Worm (Caenorhabditis elegans) whole organism, mixed stage, embryonic: Measurements from ENCODE around the gene rpl-3.
"Not testable (repeated sequence)": the region's sequence is repeated elsewhere in the genome, so short reads cannot be mapped to it uniquely, and the experiment has no call there.

ENCODE experiments used
- blmp-1 ChIP-seq: fragments of 150-350 bp; optimal IDR thresholded peaks from 2 replicates; lab custom pipeline; 2014; ENCODE audit warnings: missing biosample characterization, missing genetic modification characterization
- ceh-39 ChIP-seq: fragments of 150-350 bp; optimal IDR thresholded peaks from 2 replicates; lab custom pipeline; 2014; ENCODE audit warnings: missing biosample characterization, missing genetic modification characterization
- ceh-43 ChIP-seq: fragments of 200-800 bp; sonication (Bioruptor generic); optimal IDR thresholded peaks from 2 replicates; lab custom pipeline; 2018; ENCODE audit warnings: mild to moderate bottlenecking, missing genetic modification characterization, moderate library complexity, missing compliant biosample characterization
- ces-1 ChIP-seq: fragments of 150-350 bp; optimal IDR thresholded peaks from 2 replicates; lab custom pipeline; 2014; ENCODE audit warnings: missing biosample characterization, missing genetic modification reagents, missing genetic modification characterization
- cnd-1 ChIP-seq: fragments of 200-800 bp; sonication (Bioruptor generic); optimal IDR thresholded peaks from 2 replicates; lab custom pipeline; 2018; ENCODE audit warnings: mild to moderate bottlenecking, missing genetic modification characterization, missing compliant biosample characterization
- drap-1 ChIP-seq: fragments of 200-800 bp; sonication (Bioruptor generic); optimal IDR thresholded peaks from 3 replicates; lab custom pipeline; 2018; ENCODE audit warnings: mild to moderate bottlenecking, missing genetic modification characterization, missing compliant biosample characterization
- elt-1 ChIP-seq: sonication (generic microtip); optimal IDR thresholded peaks from 2 replicates; lab custom pipeline; 2017; ENCODE audit warnings: missing genetic modification characterization, mild to moderate bottlenecking, missing compliant biosample characterization, antibody characterized with exemption, moderate library complexity, borderline replicate concordance; ENCODE audit not compliant: insufficient read depth
- elt-3 ChIP-seq: fragments of 150-350 bp; optimal IDR thresholded peaks from 2 replicates; lab custom pipeline; 2014; ENCODE audit warnings: missing biosample characterization, missing genetic modification characterization
- flh-1 ChIP-seq: fragments of 200-800 bp; sonication (Bioruptor generic); optimal IDR thresholded peaks from 2 replicates; lab custom pipeline; 2018; ENCODE audit warnings: mild to moderate bottlenecking, missing genetic modification characterization, moderate library complexity, missing compliant biosample characterization
- ham-2 ChIP-seq: fragments of 200-800 bp; sonication (Bioruptor generic); optimal IDR thresholded peaks from 2 replicates; lab custom pipeline; 2018; ENCODE audit warnings: mild to moderate bottlenecking, missing genetic modification characterization, missing compliant biosample characterization
- lin-13 ChIP-seq: fragments of 150-350 bp; optimal IDR thresholded peaks from 2 replicates; lab custom pipeline; 2014; ENCODE audit warnings: missing biosample characterization, missing genetic modification characterization
- lin-32 ChIP-seq: fragments of 200-800 bp; sonication (Bioruptor generic); optimal IDR thresholded peaks from 2 replicates; lab custom pipeline; 2018; ENCODE audit warnings: mild to moderate bottlenecking, missing genetic modification characterization, missing compliant biosample characterization
- lsy-2 ChIP-seq: fragments of 150-350 bp; optimal IDR thresholded peaks from 2 replicates; lab custom pipeline; 2014; ENCODE audit warnings: missing biosample characterization, missing genetic modification characterization
- mab-5 ChIP-seq: fragments of 150-350 bp; optimal IDR thresholded peaks from 2 replicates; lab custom pipeline; 2014; ENCODE audit warnings: missing biosample characterization, missing genetic modification characterization
- mep-1 ChIP-seq: fragments of 150-350 bp; optimal IDR thresholded peaks from 2 replicates; lab custom pipeline; 2017; ENCODE audit warnings: missing biosample characterization, missing genetic modification reagents, missing genetic modification characterization, inconsistent platforms
- mls-2 ChIP-seq: sonication (generic microtip); optimal IDR thresholded peaks from 2 replicates; lab custom pipeline; 2016; ENCODE audit warnings: mild to moderate bottlenecking, missing genetic modification characterization, moderate library complexity, missing compliant biosample characterization
- nhr-12 ChIP-seq: fragments of 150-350 bp; optimal IDR thresholded peaks from 2 replicates; lab custom pipeline; 2014; ENCODE audit warnings: missing biosample characterization, missing genetic modification characterization
- nhr-237 ChIP-seq: fragments of 150-350 bp; optimal IDR thresholded peaks from 2 replicates; lab custom pipeline; 2014; ENCODE audit warnings: missing biosample characterization, missing genetic modification characterization
- nhr-28 ChIP-seq: fragments of 150-350 bp; optimal IDR thresholded peaks from 2 replicates; lab custom pipeline; 2014; ENCODE audit warnings: missing biosample characterization, missing genetic modification characterization
- nhr-76 ChIP-seq: sonication (generic microtip); optimal IDR thresholded peaks from 2 replicates; lab custom pipeline; 2017; ENCODE audit warnings: missing biosample characterization, missing genetic modification characterization
- pha-4 ChIP-seq: fragments of 150-350 bp; optimal IDR thresholded peaks from 2 replicates; lab custom pipeline; 2018; ENCODE audit warnings: missing biosample characterization, missing genetic modification reagents, missing genetic modification characterization
- sem-2 ChIP-seq: fragments of 200-800 bp; sonication (Bioruptor generic); optimal IDR thresholded peaks from 2 replicates; lab custom pipeline; 2018; ENCODE audit warnings: mild to moderate bottlenecking, missing genetic modification characterization, missing compliant biosample characterization
- snpc-4 ChIP-seq: fragments of 150-350 bp; optimal IDR thresholded peaks from 2 replicates; lab custom pipeline; 2014; ENCODE audit warnings: missing biosample characterization, missing genetic modification characterization
- sptf-1 ChIP-seq: sonication (generic microtip); optimal IDR thresholded peaks from 2 replicates; lab custom pipeline; 2017; ENCODE audit warnings: mild to moderate bottlenecking, missing genetic modification characterization, moderate library complexity, missing compliant biosample characterization
- unc-120 ChIP-seq: sonication (generic microtip); optimal IDR thresholded peaks from 2 replicates; lab custom pipeline; 2017; ENCODE audit warnings: missing genetic modification characterization, missing compliant biosample characterization; ENCODE audit not compliant: poor library complexity, severe bottlenecking
- unc-39 ChIP-seq: fragments of 150-350 bp; optimal IDR thresholded peaks from 2 replicates; lab custom pipeline; 2014; ENCODE audit warnings: missing biosample characterization, missing genetic modification characterization
- unc-62 ChIP-seq: fragments of 150-350 bp; optimal IDR thresholded peaks from 2 replicates; lab custom pipeline; 2014; ENCODE audit warnings: missing biosample characterization, missing genetic modification reagents, missing genetic modification characterization

rpl-3 gene

ce11 chrIII:3834800-3835271 lies 32.8 kb upstream of the rpl-3 start, which contains the start of gene cyp-25A2:
Gene cyp-25A2, plus strand, starts transcription at chrIII:3835221.
- no peak for TF ChIP-seq blmp-1 (tag; lab: Kevin White, UChicago)
- TF ChIP-seq lin-32 (GFP tag; lab: Kevin White, UChicago), result no peak
- TF ChIP-seq ceh-39, result no peak
- TF ChIP-seq unc-39 (tag; lab: Kevin White, UChicago), result no peak
- no peak for TF ChIP-seq pha-4
- no peak for TF ChIP-seq mab-5
- no peak for TF ChIP-seq nhr-28 (tag; lab: Kevin White, UChicago)
- TF ChIP-seq elt-3 (tag; lab: Kevin White, UChicago), result no peak
- no peak for TF ChIP-seq nhr-237
- TF ChIP-seq lin-13 (tag; lab: Kevin White, UChicago), result no peak
- TF ChIP-seq flh-1 (GFP tag; lab: Kevin White, UChicago), result no peak
- TF ChIP-seq nhr-76 (tag; lab: Kevin White, UChicago), result no peak
- TF ChIP-seq ham-2, result no peak
- no peak for TF ChIP-seq cnd-1 (tag; lab: Kevin White, UChicago)

- TF ChIP-seq nhr-12 (tag; lab: Kevin White, UChicago) (no peak), mls-2 (tag; lab: Kevin White, UChicago) (no peak), nhr-237 (no peak), drap-1 (GFP tag; lab: Kevin White, UChicago) (no peak), unc-120 (tag; lab: Kevin White, UChicago) (no peak), lin-32 (GFP tag; lab: Kevin White, UChicago) (no peak), sem-2 (GFP tag; lab: Kevin White, UChicago) (no peak), nhr-76 (tag; lab: Kevin White, UChicago) (no peak), cnd-1 (tag; lab: Kevin White, UChicago) (no peak), ham-2 (no peak), lsy-2 (no peak), mep-1 (no peak), unc-39 (tag; lab: Kevin White, UChicago) (no peak), pha-4 (no peak), sptf-1 (tag; lab: Kevin White, UChicago) (no peak), blmp-1 (tag; lab: Kevin White, UChicago) (no peak), elt-1 (tag; lab: Kevin White, UChicago) (no peak), nhr-28 (tag; lab: Kevin White, UChicago) (no peak)
- TF ChIP-seq, all 35 proteins: peak for 0
These were observed 28.0 kb upstream of the rpl-3 start, which contains the start of gene cyp-25A3 for ce11 chrIII:3839635-3840034. Gene cyp-25A3, minus strand, starts transcription at chrIII:3839735.

ce11 chrIII:3840279-3840678 lies 27.4 kb upstream of the rpl-3 start, which contains the start of gene C36A4.11:
Gene C36A4.11, plus strand, starts transcription at chrIII:3840579.
- not testable (repeated sequence) for TF ChIP-seq lin-13 (tag; lab: Kevin White, UChicago); mep-1; unc-120 (tag; lab: Kevin White, UChicago)
- TF ChIP-seq, all 35 proteins: peak for 0; not testable (repeated sequence) for 35

- not testable (repeated sequence) for TF ChIP-seq nhr-237; cnd-1 (tag; lab: Kevin White, UChicago); ces-1 (GFP tag; lab: Kevin White, UChicago)
These were observed 24.1 kb upstream of the rpl-3 start, which contains the start of gene C36A4.4 for ce11 chrIII:3843514-3843913. Gene C36A4.4, minus strand, starts transcription at chrIII:3843614.

ce11 chrIII:3844746-3845145 lies 22.9 kb upstream of the rpl-3 start, which contains the start of gene maph-1.3:
Gene maph-1.3, plus strand, starts transcription at chrIII:3844893.
- TF ChIP-seq mab-5; unc-62; ceh-43 (GFP tag; lab: Kevin White, UChicago): not testable (repeated sequence)

- not testable (repeated sequence) for TF ChIP-seq blmp-1 (tag; lab: Kevin White, UChicago); mab-5; snpc-4 (tag; lab: Kevin White, UChicago)
- TF ChIP-seq, all 35 proteins: peak for 0; not testable (repeated sequence) for 35
These were observed 15.5 kb upstream of the rpl-3 start, which contains the start of gene cyp-25A4 for ce11 chrIII:3852030-3852579. Gene cyp-25A4, minus strand, starts transcription at chrIII:3852080.
